Fruit fly (Drosophila melanogaster) whole organism, wandering third instar larva: ENCODE measurements around the gene CkIIalpha-i1.

ENCODE experiments used
- Abd-B ChIP-seq: fragments of >200 bp; optimal IDR thresholded peaks from 2 replicates; lab custom pipeline; 2017; ENCODE audit warnings: missing biosample characterization, missing genetic modification characterization
- Hr78 ChIP-seq: fragments of >200 bp; optimal IDR thresholded peaks from 2 replicates; lab custom pipeline; 2017; ENCODE audit warnings: missing biosample characterization, missing genetic modification characterization
- Myc ChIP-seq: fragments of >200 bp; optimal IDR thresholded peaks from 2 replicates; lab custom pipeline; 2017
- OdsH ChIP-seq: fragments of 200-800 bp; sonication (Bioruptor generic); optimal IDR thresholded peaks from 2 replicates; lab custom pipeline; 2016; ENCODE audit warnings: missing biosample characterization, mild to moderate bottlenecking, missing genetic modification characterization
- Sp1 ChIP-seq: fragments of 200-800 bp; sonication (Bioruptor generic); optimal IDR thresholded peaks from 3 replicates; lab custom pipeline; 2019; ENCODE audit warnings: missing biosample characterization, mild to moderate bottlenecking, missing genetic modification characterization, moderate library complexity
- fru ChIP-seq: fragments of 200-800 bp; sonication (Bioruptor generic); optimal IDR thresholded peaks from 3 replicates; lab custom pipeline; 2016; ENCODE audit warnings: missing biosample characterization, mild to moderate bottlenecking, missing genetic modification characterization
- lola ChIP-seq: fragments of >200 bp; optimal IDR thresholded peaks from 2 replicates; lab custom pipeline; 2017; ENCODE audit warnings: missing biosample characterization, missing genetic modification characterization
- pan ChIP-seq: fragments of >200 bp; optimal IDR thresholded peaks from 2 replicates; lab custom pipeline; 2017

dm6 chr3L:15813988-15814387, 2.8 kb upstream of the CkIIalpha-i1 start:
- TF ChIP-seq Abd-B (GFP tag; lab: Kevin White, UChicago) = no peak
- TF ChIP-seq lola (GFP tag; lab: Kevin White, UChicago) = no peak
- TF ChIP-seq fru = no peak
- no peak for TF ChIP-seq Sp1
- TF ChIP-seq OdsH (GFP tag; lab: Kevin White, UChicago) = no peak
- TF ChIP-seq Hr78 (GFP tag; lab: Kevin White, UChicago) = no peak
- no peak for TF ChIP-seq pan (lab: Kevin White, UChicago)
- TF ChIP-seq Myc = no peak
